Fruit fly (Drosophila melanogaster) whole organism, wandering third instar larva: ENCODE data around the gene Nagk.

Experiments
- Dfd ChIP-seq: fragments of >200 bp; optimal IDR thresholded peaks from 2 replicates; lab custom pipeline; 2017; ENCODE audit warnings: missing biosample characterization, missing genetic modification characterization
- Hr78 ChIP-seq: fragments of >200 bp; optimal IDR thresholded peaks from 2 replicates; lab custom pipeline; 2017; ENCODE audit warnings: missing biosample characterization, missing genetic modification characterization
- woc ChIP-seq: sonication (Bioruptor generic); optimal IDR thresholded peaks from 2 replicates; lab custom pipeline; 2016; ENCODE audit warnings: missing biosample characterization, mild to moderate bottlenecking, missing genetic modification characterization

- TF ChIP-seq woc, result no peak
- TF ChIP-seq Hr78 (GFP tag; lab: Kevin White, UChicago), result no peak
- TF ChIP-seq Dfd, result no peak
These were observed 2.9 kb upstream of the Nagk start, which contains the start of the genes Surf4 and CG31301 for dm6 chr3R:15346018-15346383.
